Fruit fly (Drosophila melanogaster) whole organism, pupa: Measurements from ENCODE around the gene CG12716.

Experiments
- CG17806 ChIP-seq: fragments of 200-800 bp; sonication (Bioruptor generic); optimal IDR thresholded peaks from 2 replicates; lab custom pipeline; 2018; ENCODE audit warnings: missing biosample characterization, mild to moderate bottlenecking, missing genetic modification characterization, moderate library complexity
- CG34367 ChIP-seq: fragments of 200-800 bp; sonication (Bioruptor generic); optimal IDR thresholded peaks from 2 replicates; lab custom pipeline; 2018; ENCODE audit warnings: missing biosample characterization, mild to moderate bottlenecking, missing genetic modification characterization
- EcR ChIP-seq: fragments of 200-800 bp; sonication (Bioruptor generic); optimal IDR thresholded peaks from 3 replicates; lab custom pipeline; 2019; ENCODE audit warnings: missing biosample characterization, missing genetic modification characterization, mild to moderate bottlenecking, moderate library complexity, missing genetic modification reagents
- Pif1A ChIP-seq: fragments of 200-800 bp; sonication (Bioruptor generic); optimal IDR thresholded peaks from 3 replicates; lab custom pipeline; 2016; ENCODE audit warnings: missing biosample characterization, missing genetic modification characterization
- fd96Ca ChIP-seq: fragments of 200-800 bp; sonication (Bioruptor generic); IDR thresholded peaks from 3 replicates; pipeline ENCODE4 v1.3.6; 2022; ENCODE audit warnings: missing biosample characterization, missing genetic modification characterization
- gl ChIP-seq: fragments of 200-800 bp; sonication (Bioruptor generic); optimal IDR thresholded peaks from 2 replicates; lab custom pipeline; 2018; ENCODE audit warnings: missing biosample characterization, mild to moderate bottlenecking, missing genetic modification characterization

DNA sequence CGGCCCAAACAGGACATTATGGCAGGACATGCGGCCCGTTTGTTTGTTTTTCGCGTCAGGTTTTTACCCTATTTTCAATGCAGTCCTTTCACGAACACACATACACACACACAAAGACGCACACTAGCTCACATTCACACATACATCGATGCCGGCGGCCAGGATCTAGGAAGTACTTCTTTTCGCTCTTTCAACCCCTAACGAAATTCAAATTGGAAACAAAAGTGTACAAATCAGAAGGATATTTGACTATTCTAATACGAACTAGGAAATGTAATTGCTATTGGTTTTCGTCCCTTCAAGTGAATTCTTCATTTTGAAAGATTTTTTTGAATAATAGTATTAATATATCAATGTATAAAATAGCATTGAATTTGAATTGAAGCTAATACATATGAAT, 35.6 kb downstream of the CG12716 start:
- TF ChIP-seq fd96Ca (GFP tag; lab: Robert Waterston, UW) (no peak), Pif1A (GFP tag; lab: Kevin White, UChicago) (no peak), CG34367 (tag; lab: Kevin White, UChicago) (no peak), CG17806 (tag; lab: Kevin White, UChicago) (no peak), gl (no peak), EcR (no peak)
